Fruit fly (Drosophila melanogaster): Measurements from ENCODE around the gene CG34302.

The CG34302 gene

dm6 chr3R:9857785-9858184 is 34.2 kb upstream of the CG34302 start (continued):
- TF ChIP-seq CG9797 (GFP tag; optimal IDR thresholded peaks at IDR 0.05) (no peak), CG10147 (GFP tag; optimal IDR thresholded peaks at IDR 0.05) (peak; percentile 17), Jarid2 (GFP tag; optimal IDR thresholded peaks at IDR 0.05) (no peak), onecut (GFP tag; IDR thresholded peaks at IDR 0.05) (no peak)

dm6 chr3R:9851653-9852052 is 28.0 kb upstream of the CG34302 start:
- TF ChIP-seq Hr78 (GFP tag; optimal IDR thresholded peaks at IDR 0.05) (peak in 1 of 2 experiments; percentile 27), chinmo (GFP tag; IDR thresholded peaks at IDR 0.05; ENCODE audit: partially characterized antibody) (0 out of 4 replicates have a peak, but pooled peaks have one; percentile 15), D19B (GFP tag; optimal IDR thresholded peaks at IDR 0.05) (peak; percentile 25), D (optimal IDR thresholded peaks at IDR 0.05) (no peak), D (GFP tag; optimal IDR thresholded peaks at IDR 0.05) (no peak), CG34224 (GFP tag; IDR thresholded peaks at IDR 0.05; ENCODE audit: partially characterized antibody) (no peak), CG10267 (tag; optimal IDR thresholded peaks at IDR 0.05) (no peak), grau (tag; optimal IDR thresholded peaks at IDR 0.05) (peak; percentile 9), CG18599 (GFP tag; optimal IDR thresholded peaks at IDR 0.05) (peak; percentile 21), Hand (GFP tag; optimal IDR thresholded peaks at IDR 0.05) (peak; percentile 11), lab (GFP tag; optimal IDR thresholded peaks at IDR 0.05) (peak; percentile 58), CG8290 (GFP tag; optimal IDR thresholded peaks at IDR 0.05) (no peak), CG8290 (tag; optimal IDR thresholded peaks at IDR 0.05) (peak in 1 of 2 experiments; percentile 10), CG42726 (GFP tag; IDR thresholded peaks at IDR 0.05; ENCODE audit: partially characterized antibody) (no peak), Six4 (GFP tag; optimal IDR thresholded peaks at IDR 0.05) (no peak), CG12071 (GFP tag; optimal IDR thresholded peaks at IDR 0.05) (peak; percentile 13), crol (GFP tag; IDR thresholded peaks at IDR 0.05) (peak; percentile 70), Meics (GFP tag; optimal IDR thresholded peaks at IDR 0.05) (peak; percentile 2), CG18619 (GFP tag; optimal IDR thresholded peaks at IDR 0.05) (no peak), wek (GFP tag; optimal IDR thresholded peaks at IDR 0.05) (no peak), Hr51 (GFP tag; optimal IDR thresholded peaks at IDR 0.05) (peak in 1 of 2 experiments; percentile 20), CG10147 (GFP tag; optimal IDR thresholded peaks at IDR 0.05) (peak; percentile 10), ttk (GFP tag; IDR thresholded peaks at IDR 0.05) (no peak), dmrt99B (tag; optimal IDR thresholded peaks at IDR 0.05) (peak; percentile 18), CkIIα-i1 (GFP tag; IDR thresholded peaks at IDR 0.05) (no peak), CG13894 (tag; optimal IDR thresholded peaks at IDR 0.05) (peak; percentile 22), h (optimal IDR thresholded peaks at IDR 0.05) (no peak), CG2678 (tag; optimal IDR thresholded peaks at IDR 0.05) (peak; percentile 15), CG12155 (GFP tag; optimal IDR thresholded peaks at IDR 0.05) (no peak), cwo (GFP tag; optimal IDR thresholded peaks at IDR 0.05) (peak; percentile 19), CG3281 (GFP tag; optimal IDR thresholded peaks at IDR 0.05) (peak; percentile 0), CG32532 (GFP tag; IDR thresholded peaks at IDR 0.05) (peak; percentile 6; the same call in 1 of the 2 replicates), Fer1 (GFP tag; optimal IDR thresholded peaks at IDR 0.05) (peak; percentile 8), cg (GFP tag; optimal IDR thresholded peaks at IDR 0.05) (peak; percentile 11)

- TF ChIP-seq NFAT (GFP tag; IDR thresholded peaks at IDR 0.05) = no peak
- no peak for TF ChIP-seq lab (GFP tag; optimal IDR thresholded peaks at IDR 0.05)
- TF ChIP-seq NfI (GFP tag; optimal IDR thresholded peaks at IDR 0.05) = no peak
- no peak for TF ChIP-seq scrt (GFP tag; optimal IDR thresholded peaks at IDR 0.05)
- no peak for TF ChIP-seq CG6765 (GFP tag; optimal IDR thresholded peaks at IDR 0.05)
- no peak for TF ChIP-seq Lhr (GFP tag; optimal IDR thresholded peaks at IDR 0.05)
- TF ChIP-seq psq (GFP tag; optimal IDR thresholded peaks at IDR 0.05) = no peak
- TF ChIP-seq CG1832 (GFP tag; optimal IDR thresholded peaks at IDR 0.05) = no peak
- TF ChIP-seq gcm2 (GFP tag; optimal IDR thresholded peaks at IDR 0.05) = no peak
- no peak for TF ChIP-seq CG9727 (GFP tag; optimal IDR thresholded peaks at IDR 0.05)
- no peak for TF ChIP-seq CG18476 (GFP tag; optimal IDR thresholded peaks at IDR 0.05)
- TF ChIP-seq CG7357 (GFP tag; IDR thresholded peaks at IDR 0.05) = no peak
- TF ChIP-seq Stat92E (GFP tag; optimal IDR thresholded peaks at IDR 0.05) = no peak
- TF ChIP-seq kay (GFP tag; optimal IDR thresholded peaks at IDR 0.05) = no peak
Observed at dm6 chr3R:9821091-9821490, 2.5 kb downstream of the CG34302 start, which contains the start of gene CG42857. Gene CG42857 (minus strand): TSS chr3R:9821191.

Data from whole organism, embryonic.